Fruit fly (Drosophila melanogaster): ENCODE measurements around the gene Strip.

DNA sequence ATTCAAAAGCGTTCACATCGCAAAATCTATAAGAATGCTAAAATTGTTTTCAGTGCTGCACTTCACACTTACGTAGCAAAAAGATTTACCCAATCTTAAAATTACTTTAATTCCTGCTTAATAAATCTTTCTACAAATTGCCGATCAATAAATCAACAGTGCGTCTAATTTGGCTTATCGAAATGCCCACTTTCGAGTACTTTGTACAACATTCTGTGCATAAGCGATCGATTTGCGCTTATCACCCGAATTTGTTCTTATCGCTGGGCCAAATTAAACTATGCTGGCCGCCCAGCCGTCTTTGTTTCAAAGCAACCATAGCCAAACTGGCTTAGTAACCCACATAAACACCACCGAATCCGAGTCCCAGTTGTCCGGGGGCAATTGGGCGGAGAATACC, 22.2 kb downstream of the Strip start:
- TF ChIP-seq bab1 (GFP tag; optimal IDR thresholded peaks at IDR 0.05), result no peak
- no peak for TF ChIP-seq Mnt (GFP tag; optimal IDR thresholded peaks at IDR 0.05)
- TF ChIP-seq ovo (GFP tag; optimal IDR thresholded peaks at IDR 0.05), result no peak
- no peak for TF ChIP-seq CG7101 (tag; optimal IDR thresholded peaks at IDR 0.05)
- no peak for TF ChIP-seq CG12768 (GFP tag; optimal IDR thresholded peaks at IDR 0.05)
- no peak for TF ChIP-seq CG11617 (GFP tag; optimal IDR thresholded peaks at IDR 0.05)
- no peak for TF ChIP-seq CG14711 (tag; optimal IDR thresholded peaks at IDR 0.05)
- TF ChIP-seq kay (GFP tag; ENCODE audit: borderline replicate concordance), result peak; percentile 14
- no peak for TF ChIP-seq CG5204 (GFP tag; optimal IDR thresholded peaks at IDR 0.05)
- TF ChIP-seq CG1620 (GFP tag; optimal IDR thresholded peaks at IDR 0.05), result no peak

Measured in whole organism, adult.